Worm (Caenorhabditis elegans) whole organism, midembryonic: ENCODE results near the gene C38D9.8.

Experiments used
- flt-1 ChIP-seq: fragments of 200-800 bp; sonication (Bioruptor generic); IDR thresholded peaks from 2 replicates; pipeline ENCODE4 v1.3.6; 2022; ENCODE audit warnings: missing genetic modification characterization, missing compliant biosample characterization
- ref-1 ChIP-seq: fragments of 200-800 bp; sonication (Bioruptor generic); conservative IDR thresholded peaks from 2 replicates; pipeline ENCODE4 v1.3.6; 2022; ENCODE audit warnings: missing genetic modification reagents, missing genetic modification characterization, missing compliant biosample characterization
- ztf-23 ChIP-seq: fragments of 200-800 bp; sonication (Bioruptor generic); IDR thresholded peaks from 2 replicates; pipeline ENCODE4 v1.3.6; 2022; ENCODE audit warnings: missing genetic modification reagents, missing genetic modification characterization, missing compliant biosample characterization
- ztf-29 ChIP-seq: fragments of 200-800 bp; sonication (Bioruptor generic); IDR thresholded peaks from 2 replicates; pipeline ENCODE4 v1.3.6; 2022; ENCODE audit warnings: missing genetic modification reagents, missing genetic modification characterization, missing compliant biosample characterization

DNA sequence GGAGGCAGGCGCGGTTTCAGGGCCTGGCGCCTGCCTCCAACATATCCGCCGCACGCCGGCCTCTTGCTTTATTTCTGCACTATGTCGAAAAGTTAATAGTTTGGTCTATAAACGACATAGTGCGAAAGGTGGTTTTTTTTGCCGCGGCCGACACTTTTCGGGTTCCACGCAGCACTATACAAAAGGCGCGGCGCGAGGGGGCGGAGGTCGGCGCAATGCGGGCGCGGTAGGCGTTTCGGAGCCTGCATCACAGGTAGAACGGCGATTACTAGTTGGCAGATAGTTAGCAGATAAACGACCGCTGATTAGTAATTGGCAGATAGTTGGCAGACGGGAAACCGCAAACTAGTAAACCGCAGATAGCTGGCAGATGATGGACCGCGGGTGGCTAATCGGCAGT, 39.9 kb downstream of the C38D9.8 start:
- TF ChIP-seq ztf-23 (no peak), flt-1 (no peak), ref-1 (no peak), ztf-29 (GFP tag; lab: Robert Waterston, UW) (no peak)
